Worm (Caenorhabditis elegans) whole organism, midembryonic: Measurements from ENCODE around the gene aps-2.

Experiments
- T22C8.4 ChIP-seq: fragments of 200-800 bp; sonication (Bioruptor generic); IDR thresholded peaks from 2 replicates; pipeline ENCODE4 v1.3.6; 2022; ENCODE audit warnings: missing genetic modification characterization, missing compliant biosample characterization
- cog-1 ChIP-seq: sonication (generic microtip); optimal IDR thresholded peaks from 2 replicates; lab custom pipeline; 2016; ENCODE audit warnings: missing genetic modification characterization, missing compliant biosample characterization
- flt-1 ChIP-seq: fragments of 200-800 bp; sonication (Bioruptor generic); IDR thresholded peaks from 2 replicates; pipeline ENCODE4 v1.3.6; 2022; ENCODE audit warnings: missing genetic modification characterization, missing compliant biosample characterization
- klf-2 ChIP-seq: fragments of 200-800 bp; sonication (Bioruptor generic); conservative IDR thresholded peaks from 2 replicates; pipeline ENCODE4 v1.3.6; 2022; ENCODE audit warnings: missing genetic modification reagents, missing genetic modification characterization, missing compliant biosample characterization
- ref-1 ChIP-seq: fragments of 200-800 bp; sonication (Bioruptor generic); conservative IDR thresholded peaks from 2 replicates; pipeline ENCODE4 v1.3.6; 2022; ENCODE audit warnings: missing genetic modification reagents, missing genetic modification characterization, missing compliant biosample characterization
- tab-1 ChIP-seq: fragments of 200-800 bp; sonication (Bioruptor generic); IDR thresholded peaks from 2 replicates; pipeline ENCODE4 v1.3.6; 2022; ENCODE audit warnings: missing genetic modification characterization, missing compliant biosample characterization
- ztf-23 ChIP-seq: fragments of 200-800 bp; sonication (Bioruptor generic); IDR thresholded peaks from 2 replicates; pipeline ENCODE4 v1.3.6; 2022; ENCODE audit warnings: missing genetic modification reagents, missing genetic modification characterization, missing compliant biosample characterization
- ztf-29 ChIP-seq: fragments of 200-800 bp; sonication (Bioruptor generic); IDR thresholded peaks from 2 replicates; pipeline ENCODE4 v1.3.6; 2022; ENCODE audit warnings: missing genetic modification reagents, missing genetic modification characterization, missing compliant biosample characterization

DNA sequence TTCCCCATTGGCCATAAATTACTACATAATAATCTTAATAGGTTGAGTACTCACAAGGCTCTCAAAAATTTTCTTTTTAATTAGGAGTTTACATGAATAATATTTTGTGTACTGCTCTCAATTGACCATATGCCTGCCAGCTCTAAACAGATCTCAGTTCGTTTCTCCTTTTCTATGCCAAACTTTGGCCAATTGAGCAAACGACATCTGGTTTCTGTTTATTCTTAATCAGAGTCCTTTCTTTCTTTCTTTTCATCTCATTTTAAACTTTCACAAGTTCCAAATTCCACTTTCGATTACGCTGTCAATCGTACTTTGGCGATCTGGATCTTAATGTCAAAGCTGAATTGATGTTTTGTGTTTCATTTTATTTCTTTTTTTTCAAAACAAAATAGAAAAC is 6.3 kb downstream of the aps-2 start:
- TF ChIP-seq ztf-29 (GFP tag; lab: Robert Waterston, UW): no peak
- no peak for TF ChIP-seq klf-2 (GFP tag; lab: Robert Waterston, UW)
- no peak for TF ChIP-seq flt-1 (GFP tag; lab: Robert Waterston, UW)
- no peak for TF ChIP-seq ztf-23 (GFP tag; lab: Robert Waterston, UW)
- TF ChIP-seq tab-1 (GFP tag; lab: Robert Waterston, UW): no peak
- TF ChIP-seq T22C8.4 (GFP tag; lab: Robert Waterston, UW): no peak
- TF ChIP-seq ref-1: no peak
- no peak for TF ChIP-seq cog-1 (tag; lab: Kevin White, UChicago)
